Fruit fly (Drosophila melanogaster): ENCODE measurements around the gene Cnb.

dm6 chr3L:1985406-1985805 lies 38.0 kb downstream of the Cnb start:
- TF ChIP-seq psq (optimal IDR thresholded peaks at IDR 0.05) (no peak), EcR (GFP tag; optimal IDR thresholded peaks at IDR 0.05) (no peak), pan (optimal IDR thresholded peaks at IDR 0.05) (no peak), Dll (optimal IDR thresholded peaks at IDR 0.05) (no peak), CG8478 (optimal IDR thresholded peaks at IDR 0.05) (no peak)
